Fruit fly (Drosophila melanogaster) whole organism, embryonic: ENCODE data around the gene CG16790.

Experiments
- BtbVII ChIP-seq: fragments of 200-800 bp; sonication (Bioruptor generic); optimal IDR thresholded peaks from 3 replicates; lab custom pipeline; 2017; ENCODE audit warnings: missing biosample characterization, mild to moderate bottlenecking, missing genetic modification characterization
- CG10147 ChIP-seq: fragments of 200-800 bp; sonication (Bioruptor generic); optimal IDR thresholded peaks from 2 replicates; lab custom pipeline; 2019; ENCODE audit warnings: missing biosample characterization, mild to moderate bottlenecking, missing genetic modification characterization, moderate library complexity
- CG10565 ChIP-seq: fragments of 200-800 bp; sonication (Bioruptor generic); optimal IDR thresholded peaks from 3 replicates; lab custom pipeline; 2016; ENCODE audit warnings: missing biosample characterization, mild to moderate bottlenecking, missing genetic modification characterization
- CG10959 ChIP-seq: fragments of 200-800 bp; sonication (Bioruptor generic); IDR thresholded peaks from 2 replicates; pipeline ENCODE4 v1.3.6; 2022; ENCODE audit warnings: missing biosample characterization, missing genetic modification characterization
- CG10979 ChIP-seq: fragments of 200-800 bp; sonication (Bioruptor generic); optimal IDR thresholded peaks from 2 replicates; lab custom pipeline; 2018; ENCODE audit warnings: missing biosample characterization, mild to moderate bottlenecking, missing genetic modification characterization, moderate library complexity
- CG17186 ChIP-seq: fragments of 200-800 bp; sonication (Bioruptor generic); optimal IDR thresholded peaks from 3 replicates; lab custom pipeline; 2017; ENCODE audit warnings: missing biosample characterization, missing genetic modification reagents, missing genetic modification characterization
- CG17385 ChIP-seq: fragments of 200-800 bp; sonication (Bioruptor generic); optimal IDR thresholded peaks from 3 replicates; lab custom pipeline; 2018; ENCODE audit warnings: missing biosample characterization, mild to moderate bottlenecking, missing genetic modification characterization
- CG18619 ChIP-seq: fragments of 200-800 bp; sonication (Bioruptor generic); optimal IDR thresholded peaks from 3 replicates; lab custom pipeline; 2017; ENCODE audit warnings: missing biosample characterization, mild to moderate bottlenecking, missing genetic modification characterization
- CG4328 ChIP-seq: fragments of 200-800 bp; sonication (Bioruptor generic); optimal IDR thresholded peaks from 3 replicates; lab custom pipeline; 2017; ENCODE audit warnings: missing biosample characterization, missing genetic modification reagents, missing genetic modification characterization
- CG4360 ChIP-seq: fragments of 200-800 bp; sonication (Bioruptor generic); IDR thresholded peaks from 2 replicates; pipeline ENCODE4 v1.3.6; 2022; ENCODE audit warnings: missing biosample characterization, missing genetic modification characterization
- CG6175 ChIP-seq: fragments of 200-800 bp; sonication (Bioruptor generic); IDR thresholded peaks from 3 replicates; pipeline ENCODE4 v1.3.6; 2022; ENCODE audit warnings: missing biosample characterization, missing genetic modification characterization
- CG7963 ChIP-seq: fragments of 200-800 bp; sonication (Bioruptor generic); IDR thresholded peaks from 3 replicates; pipeline ENCODE4 v1.3.6; 2022; ENCODE audit warnings: missing biosample characterization, missing genetic modification characterization; ENCODE audit not compliant: partially characterized antibody
- CG8089 ChIP-seq: fragments of 200-800 bp; sonication (Bioruptor generic); optimal IDR thresholded peaks from 3 replicates; lab custom pipeline; 2016; ENCODE audit warnings: missing biosample characterization, missing genetic modification characterization
- CTCF ChIP-seq: fragments of 200-800 bp; sonication (Bioruptor generic); optimal IDR thresholded peaks from 2 replicates; lab custom pipeline; 2017; ENCODE audit warnings: missing biosample characterization, mild to moderate bottlenecking, missing genetic modification characterization, moderate library complexity
- Drgx ChIP-seq: fragments of 200-800 bp; sonication (Bioruptor generic); IDR thresholded peaks from 2 replicates; pipeline ENCODE4 v1.3.6; 2022; ENCODE audit warnings: missing biosample characterization, missing genetic modification characterization
- Ets65A ChIP-seq: fragments of 200-800 bp; sonication (Bioruptor generic); peaks from one replicate; lab custom pipeline; 2016; ENCODE audit warnings: missing biosample characterization, missing genetic modification characterization
- HLH4C ChIP-seq: fragments of 200-800 bp; sonication (Bioruptor generic); IDR thresholded peaks from 3 replicates; pipeline ENCODE4 v1.3.6; 2022; ENCODE audit warnings: missing biosample characterization, missing genetic modification characterization; ENCODE audit not compliant: partially characterized antibody
- HLHmδ ChIP-seq: fragments of 200-800 bp; sonication (Bioruptor generic); optimal IDR thresholded peaks from 2 replicates; lab custom pipeline; 2018; ENCODE audit warnings: missing biosample characterization, mild to moderate bottlenecking, missing genetic modification characterization, moderate library complexity
- Hand ChIP-seq: fragments of 200-800 bp; sonication (Bioruptor generic); optimal IDR thresholded peaks from 2 replicates; lab custom pipeline; 2017; ENCODE audit warnings: mild to moderate bottlenecking, missing biosample characterization, missing genetic modification reagents, missing genetic modification characterization
- Hey ChIP-seq: fragments of 200-800 bp; sonication (Bioruptor generic); optimal IDR thresholded peaks from 3 replicates; lab custom pipeline; 2018; ENCODE audit warnings: missing biosample characterization, mild to moderate bottlenecking, missing genetic modification characterization
- HmgD ChIP-seq: fragments of 200-800 bp; sonication (Bioruptor generic); optimal IDR thresholded peaks from 3 replicates; lab custom pipeline; 2016; ENCODE audit warnings: missing biosample characterization, missing genetic modification characterization
- Hr78 ChIP-seq, 2 experiments: fragments of 200-800 bp in 1 of 2; fragments of >200 bp in 1 of 2; sonication (Bioruptor generic) in 1 of 2; optimal IDR thresholded peaks; 2 replicates each; lab custom pipeline; 2017 to 2019; ENCODE audit warnings: missing biosample characterization in 2 of 2, missing genetic modification characterization in 2 of 2, mild to moderate bottlenecking in 1 of 2, moderate library complexity in 1 of 2
- Lim3 ChIP-seq: fragments of 200-800 bp; sonication (Bioruptor generic); IDR thresholded peaks from 2 replicates; pipeline ENCODE4 v1.3.6; 2022; ENCODE audit warnings: missing biosample characterization, missing genetic modification characterization
- Neu2 ChIP-seq: fragments of 200-800 bp; sonication (Bioruptor generic); optimal IDR thresholded peaks from 3 replicates; lab custom pipeline; 2016; ENCODE audit warnings: missing biosample characterization, missing genetic modification characterization, borderline replicate concordance
- NfI ChIP-seq: fragments of 200-800 bp; sonication (Bioruptor generic); optimal IDR thresholded peaks from 3 replicates; lab custom pipeline; 2018; ENCODE audit warnings: missing biosample characterization, mild to moderate bottlenecking, missing genetic modification characterization, moderate library complexity
- Rfx ChIP-seq: fragments of 200-800 bp; sonication (Bioruptor generic); IDR thresholded peaks from 2 replicates; pipeline ENCODE4 v1.3.6; 2022; ENCODE audit warnings: missing biosample characterization, missing genetic modification characterization
- Trl ChIP-seq, 3 experiments: fragments of >200 bp in 2 of 3; fragments of 200-800 bp in 1 of 3; sonication (Bioruptor generic) in 1 of 3; optimal IDR thresholded peaks; 2 replicates in 1 of 3; 3 replicates in 2 of 3; lab custom pipeline; 2016 to 2017; ENCODE audit warnings: missing biosample characterization in 1 of 3, missing genetic modification characterization in 1 of 3
- Xbp1 ChIP-seq: fragments of 200-800 bp; sonication (Bioruptor generic); optimal IDR thresholded peaks from 3 replicates; lab custom pipeline; 2016; ENCODE audit warnings: missing biosample characterization, mild to moderate bottlenecking, missing genetic modification characterization
- ab ChIP-seq: fragments of 200-800 bp; sonication (Bioruptor generic); optimal IDR thresholded peaks from 2 replicates; lab custom pipeline; 2016; ENCODE audit warnings: missing biosample characterization, missing genetic modification characterization
- chinmo ChIP-seq: fragments of 200-800 bp; sonication (Bioruptor generic); IDR thresholded peaks from 4 replicates; pipeline ENCODE4 v1.3.6; 2022; ENCODE audit warnings: missing biosample characterization, missing genetic modification characterization; ENCODE audit not compliant: partially characterized antibody
- corto ChIP-seq: fragments of 200-800 bp; sonication (Bioruptor generic); optimal IDR thresholded peaks from 2 replicates; lab custom pipeline; 2016; ENCODE audit warnings: missing biosample characterization, mild to moderate bottlenecking, missing genetic modification characterization, moderate library complexity
- ftz-f1 ChIP-seq: fragments of 200-800 bp; sonication (Bioruptor generic); optimal IDR thresholded peaks from 2 replicates; lab custom pipeline; 2016; ENCODE audit warnings: missing biosample characterization, missing genetic modification characterization
- gem ChIP-seq: fragments of 200-800 bp; sonication (Bioruptor generic); optimal IDR thresholded peaks from 2 replicates; lab custom pipeline; 2019; ENCODE audit warnings: missing biosample characterization, mild to moderate bottlenecking, missing genetic modification characterization, moderate library complexity
- hkb ChIP-seq, 2 experiments: fragments of 200-800 bp in 1 of 2; fragments of >200 bp in 1 of 2; sonication (Bioruptor generic) in 1 of 2; IDR thresholded peaks in 1 of 2; optimal IDR thresholded peaks in 1 of 2; 2 replicates each; pipeline versions ENCODE4 v1.3.6 to Lab custom; 2017 to 2022; ENCODE audit warnings: missing biosample characterization in 1 of 2, missing genetic modification characterization in 1 of 2
- ind ChIP-seq: fragments of 200-800 bp; sonication (Bioruptor generic); optimal IDR thresholded peaks from 3 replicates; lab custom pipeline; 2016; ENCODE audit warnings: missing biosample characterization, missing genetic modification characterization
- nau ChIP-seq: fragments of 200-800 bp; sonication (Bioruptor generic); optimal IDR thresholded peaks from 3 replicates; lab custom pipeline; 2017; ENCODE audit warnings: missing biosample characterization, mild to moderate bottlenecking, missing genetic modification characterization, missing genetic modification reagents
- nom ChIP-seq: fragments of 200-800 bp; sonication (Bioruptor generic); optimal IDR thresholded peaks from 2 replicates; lab custom pipeline; 2017; ENCODE audit warnings: missing biosample characterization, missing genetic modification characterization, mild to moderate bottlenecking, moderate library complexity, missing genetic modification reagents
- ro ChIP-seq: fragments of 200-800 bp; sonication (Bioruptor generic); IDR thresholded peaks from 2 replicates; pipeline ENCODE4 v1.3.6; 2022; ENCODE audit warnings: missing biosample characterization, missing genetic modification characterization
- sqz ChIP-seq: fragments of 200-800 bp; sonication (Bioruptor generic); optimal IDR thresholded peaks from 3 replicates; lab custom pipeline; 2018; ENCODE audit warnings: missing biosample characterization, mild to moderate bottlenecking, missing genetic modification characterization
- sr ChIP-seq: fragments of 200-800 bp; sonication (Bioruptor generic); IDR thresholded peaks from 3 replicates; pipeline ENCODE4 v1.3.6; 2022; ENCODE audit warnings: missing biosample characterization, missing genetic modification characterization
- toy ChIP-seq: fragments of 200-800 bp; sonication (Bioruptor generic); IDR thresholded peaks from 2 replicates; pipeline ENCODE4 v1.3.6; 2022; ENCODE audit warnings: missing biosample characterization, missing genetic modification characterization
- tx ChIP-seq: fragments of 200-800 bp; sonication (Bioruptor generic); optimal IDR thresholded peaks from 2 replicates; lab custom pipeline; 2016; ENCODE audit warnings: missing biosample characterization, missing genetic modification characterization
- yki ChIP-seq: fragments of >200 bp; optimal IDR thresholded peaks from 3 replicates; lab custom pipeline; 2018

CG16790 gene

DNA sequence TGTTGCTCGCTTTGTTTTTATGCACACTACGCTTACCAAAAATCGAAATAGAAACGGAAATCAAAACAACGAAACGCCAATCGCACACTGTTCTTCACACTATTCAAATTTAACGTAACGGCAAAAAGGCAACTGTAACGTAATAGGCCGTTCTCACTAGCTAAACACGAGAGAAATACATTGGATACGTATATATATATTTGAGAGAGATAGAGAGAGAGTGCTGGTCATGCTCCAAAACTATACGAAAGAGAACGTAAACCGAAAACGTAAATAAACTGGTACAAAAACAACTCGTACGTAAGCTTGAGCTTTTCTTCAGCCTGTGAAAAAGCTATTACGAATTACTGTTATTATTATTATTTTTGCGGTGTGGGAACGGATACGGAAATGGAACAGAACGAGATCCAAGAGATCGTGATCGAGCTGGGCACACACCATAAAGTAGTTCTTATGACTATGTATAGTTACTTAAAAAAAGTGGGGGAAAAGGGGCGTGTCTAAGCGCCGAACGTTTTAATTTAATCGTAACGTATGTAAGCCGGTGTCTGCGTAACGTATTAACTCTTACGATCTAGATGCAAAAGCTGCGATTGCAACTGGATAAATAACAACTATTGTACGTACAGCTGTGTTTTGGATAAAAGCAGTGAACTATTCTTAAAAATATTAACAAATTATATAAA lies 26.4 kb downstream of the CG16790 start (continued):
- no peak for TF ChIP-seq sr (GFP tag; lab: Robert Waterston, UW)
- TF ChIP-seq Xbp1 (GFP tag; lab: Kevin White, UChicago): no peak
- TF ChIP-seq ind (GFP tag; lab: Kevin White, UChicago): no peak
- no peak for TF ChIP-seq CG10147
- TF ChIP-seq HLHmδ (GFP tag; lab: Kevin White, UChicago): no peak
- TF ChIP-seq Hand (GFP tag; lab: Kevin White, UChicago): no peak
- TF ChIP-seq ro: no peak
- no peak for TF ChIP-seq Rfx (GFP tag; lab: Robert Waterston, UW)
- TF ChIP-seq Neu2: no peak
- no peak for TF ChIP-seq CG4328 (GFP tag; lab: Kevin White, UChicago)
- TF ChIP-seq CTCF (GFP tag; lab: Kevin White, UChicago): no peak

DNA sequence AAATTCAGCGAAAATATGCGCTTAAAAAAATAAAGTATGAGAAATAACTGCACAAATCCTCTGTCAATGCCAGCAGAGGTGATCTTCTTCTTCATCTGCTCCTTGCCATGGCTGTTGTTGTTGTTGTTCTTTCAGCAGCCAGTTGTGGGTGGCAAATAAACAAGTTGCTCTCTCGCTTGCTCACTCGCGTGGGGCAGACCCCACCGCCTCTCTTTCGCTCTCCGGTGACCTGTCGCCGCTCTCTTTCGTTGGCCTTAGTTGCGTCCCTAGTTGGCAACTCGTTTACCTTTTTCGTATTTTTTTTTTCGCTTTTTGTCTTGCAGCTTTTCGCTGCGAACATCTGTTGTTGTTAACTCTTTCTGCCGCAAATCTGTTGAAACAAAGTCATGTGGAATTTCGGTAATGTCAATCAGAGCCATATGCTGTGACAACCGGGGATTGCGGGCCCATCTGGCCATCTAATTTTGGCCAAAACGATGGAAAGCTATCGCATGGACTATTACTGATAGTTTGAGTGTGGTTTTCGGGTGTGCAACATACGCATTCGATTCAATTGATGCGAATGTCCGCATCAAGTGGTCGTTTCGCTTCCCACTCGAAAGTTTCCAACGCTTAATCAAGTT lies 35.3 kb downstream of the CG16790 start:
- no peak for TF ChIP-seq Hey (tag; lab: Kevin White, UChicago)
- TF ChIP-seq sqz (GFP tag; lab: Kevin White, UChicago): peak; percentile 11
- no peak for TF ChIP-seq CG8089
- TF ChIP-seq Lim3: no peak
- peak; percentile 57 for TF ChIP-seq yki
- peak; percentile 91; the same call in 2 of the 4 replicates for TF ChIP-seq chinmo
- peak; percentile 74; the same call in 2 of the 3 replicates for TF ChIP-seq CG6175 (GFP tag; lab: Robert Waterston, UW)
- TF ChIP-seq gem (tag; lab: Kevin White, UChicago): no peak
- peak; percentile 47 for TF ChIP-seq CG17385 (GFP tag; lab: Kevin White, UChicago)
- no peak for TF ChIP-seq CG7963 (GFP tag; lab: Robert Waterston, UW)
- peak; percentile 52 for TF ChIP-seq ftz-f1
- TF ChIP-seq sr (GFP tag; lab: Robert Waterston, UW): peak; percentile 81
- TF ChIP-seq nom: peak; percentile 27
- peak in 1 of 2 experiments; percentile 61 for TF ChIP-seq Hr78 (GFP tag; optimal IDR thresholded peaks at IDR 0.05; lab: Kevin White, UChicago)
- TF ChIP-seq CG4360 (GFP tag; lab: Robert Waterston, UW): peak; percentile 69
- TF ChIP-seq Ets65A (GFP tag; lab: Kevin White, UChicago): peak; percentile 55
- TF ChIP-seq HmgD (GFP tag; lab: Kevin White, UChicago): no peak
- TF ChIP-seq CG17186: no peak
- peak; percentile 9 for TF ChIP-seq corto
- no peak for TF ChIP-seq ab (GFP tag; lab: Kevin White, UChicago)
- 0 out of 2 replicates have a peak, but pooled peaks have one; percentile 9 for TF ChIP-seq Drgx (GFP tag; lab: Robert Waterston, UW)
- no peak for TF ChIP-seq nau
- TF ChIP-seq toy: no peak
- no peak for TF ChIP-seq HLH4C (GFP tag; lab: Robert Waterston, UW)
- no peak for TF ChIP-seq hkb (optimal IDR thresholded peaks at IDR 0.05; lab: Kevin White, UChicago)
- 0 out of 2 replicates have a peak, but pooled peaks have one; percentile 10 for TF ChIP-seq hkb (GFP tag; IDR thresholded peaks at IDR 0.05; lab: Robert Waterston, UW)
- TF ChIP-seq BtbVII (GFP tag; lab: Kevin White, UChicago): no peak
- TF ChIP-seq CG18619 (GFP tag; lab: Kevin White, UChicago): no peak
- TF ChIP-seq CG10959 (GFP tag; lab: Robert Waterston, UW): 0 out of 2 replicates have a peak, but pooled peaks have one; percentile 5
- peak; percentile 78 to 91 for TF ChIP-seq Trl (optimal IDR thresholded peaks at IDR 0.05; lab: Kevin White, UChicago)
- TF ChIP-seq Trl (GFP tag; optimal IDR thresholded peaks at IDR 0.05; lab: Kevin White, UChicago): no peak
- no peak for TF ChIP-seq CG10979 (tag; lab: Kevin White, UChicago)
- no peak for TF ChIP-seq CG10565
- no peak for TF ChIP-seq NfI (GFP tag; lab: Kevin White, UChicago)
- TF ChIP-seq tx: no peak
